Fruit fly (Drosophila melanogaster) whole organism, embryonic: ENCODE measurements around the gene Rad1.

Experiments used
- Asciz ChIP-seq: fragments of 200-800 bp; sonication (Bioruptor generic); optimal IDR thresholded peaks from 2 replicates; lab custom pipeline; 2017; ENCODE audit warnings: missing biosample characterization, mild to moderate bottlenecking, missing genetic modification characterization, missing genetic modification reagents
- Bgb ChIP-seq: fragments of 200-800 bp; sonication (Bioruptor generic); IDR thresholded peaks from 2 replicates; pipeline ENCODE4 v1.3.6; 2022; ENCODE audit warnings: missing biosample characterization, missing genetic modification characterization; ENCODE audit not compliant: partially characterized antibody
- CG10209 ChIP-seq: fragments of 200-800 bp; sonication (Bioruptor generic); optimal IDR thresholded peaks from 3 replicates; lab custom pipeline; 2017; ENCODE audit warnings: missing biosample characterization, mild to moderate bottlenecking, missing genetic modification characterization, missing genetic modification reagents
- CG10366 ChIP-seq: fragments of 200-800 bp; sonication (Bioruptor generic); IDR thresholded peaks from 2 replicates; pipeline ENCODE4 v1.3.6; 2022; ENCODE audit warnings: missing biosample characterization, missing genetic modification characterization
- CG11085 ChIP-seq: fragments of 200-800 bp; sonication (Bioruptor generic); IDR thresholded peaks from 2 replicates; pipeline ENCODE4 v1.3.6; 2022; ENCODE audit warnings: missing biosample characterization, missing genetic modification characterization
- CG12236 ChIP-seq: fragments of 200-800 bp; sonication (Bioruptor generic); optimal IDR thresholded peaks from 2 replicates; lab custom pipeline; 2016; ENCODE audit warnings: missing biosample characterization, missing genetic modification characterization
- CG1233 ChIP-seq: fragments of 200-800 bp; sonication (Bioruptor generic); optimal IDR thresholded peaks from 4 replicates; lab custom pipeline; 2018; ENCODE audit warnings: missing biosample characterization, mild to moderate bottlenecking, missing genetic modification characterization
- CG12659 ChIP-seq: fragments of 200-800 bp; sonication (Bioruptor generic); optimal IDR thresholded peaks from 3 replicates; lab custom pipeline; 2017; ENCODE audit warnings: mild to moderate bottlenecking, missing biosample characterization, missing genetic modification reagents, missing genetic modification characterization
- CG13287 ChIP-seq: fragments of 200-800 bp; sonication (Bioruptor generic); IDR thresholded peaks from 2 replicates; pipeline ENCODE4 v1.3.6; 2022; ENCODE audit warnings: missing biosample characterization, missing genetic modification characterization; ENCODE audit not compliant: partially characterized antibody
- CG13624 ChIP-seq: fragments of 200-800 bp; sonication (Bioruptor generic); optimal IDR thresholded peaks from 2 replicates; lab custom pipeline; 2016; ENCODE audit warnings: missing biosample characterization, missing genetic modification characterization
- CG14965 ChIP-seq: fragments of 200-800 bp; sonication (Bioruptor generic); optimal IDR thresholded peaks from 2 replicates; lab custom pipeline; 2016; ENCODE audit warnings: missing biosample characterization, missing genetic modification characterization, borderline replicate concordance
- CG15269 ChIP-seq: fragments of 200-800 bp; sonication (Bioruptor generic); optimal IDR thresholded peaks from 2 replicates; lab custom pipeline; 2018; ENCODE audit warnings: missing biosample characterization, mild to moderate bottlenecking, missing genetic modification characterization, moderate library complexity
- CG1602 ChIP-seq: fragments of 200-800 bp; sonication (Bioruptor generic); optimal IDR thresholded peaks from 3 replicates; lab custom pipeline; 2016; ENCODE audit warnings: missing biosample characterization, missing genetic modification characterization
- CG17328 ChIP-seq: fragments of 200-800 bp; sonication (Bioruptor generic); IDR thresholded peaks from 2 replicates; pipeline ENCODE4 v1.3.6; 2022; ENCODE audit warnings: missing biosample characterization, missing genetic modification characterization
- CG30403 ChIP-seq: fragments of 200-800 bp; sonication (Bioruptor generic); optimal IDR thresholded peaks from 3 replicates; lab custom pipeline; 2016; ENCODE audit warnings: missing biosample characterization, missing genetic modification characterization
- CG31388 ChIP-seq: fragments of 200-800 bp; sonication (Bioruptor generic); optimal IDR thresholded peaks from 2 replicates; lab custom pipeline; 2016; ENCODE audit warnings: missing biosample characterization, missing genetic modification characterization
- CG4707 ChIP-seq: fragments of 200-800 bp; sonication (Bioruptor generic); optimal IDR thresholded peaks from 2 replicates; lab custom pipeline; 2018; ENCODE audit warnings: missing biosample characterization, mild to moderate bottlenecking, missing genetic modification characterization, moderate library complexity
- CG6854 ChIP-seq: fragments of 200-800 bp; sonication (Bioruptor generic); optimal IDR thresholded peaks from 3 replicates; lab custom pipeline; 2017; ENCODE audit warnings: missing biosample characterization, mild to moderate bottlenecking, missing genetic modification characterization
- CG7271 ChIP-seq: fragments of 200-800 bp; sonication (Bioruptor generic); optimal IDR thresholded peaks from 2 replicates; lab custom pipeline; 2018; ENCODE audit warnings: missing biosample characterization, mild to moderate bottlenecking, missing genetic modification characterization, moderate library complexity
- CG9876 ChIP-seq: fragments of 200-800 bp; sonication (Bioruptor generic); optimal IDR thresholded peaks from 2 replicates; lab custom pipeline; 2016; ENCODE audit warnings: missing biosample characterization, missing genetic modification characterization
- D19B ChIP-seq: fragments of 200-800 bp; sonication (Bioruptor generic); optimal IDR thresholded peaks from 2 replicates; lab custom pipeline; 2017; ENCODE audit warnings: missing biosample characterization, mild to moderate bottlenecking, missing genetic modification characterization
- Doc3 ChIP-seq: fragments of 200-800 bp; sonication (Bioruptor generic); IDR thresholded peaks from 3 replicates; pipeline ENCODE4 v1.3.6; 2022; ENCODE audit warnings: missing biosample characterization, missing genetic modification characterization; ENCODE audit not compliant: partially characterized antibody
- Elba2 ChIP-seq: fragments of 200-800 bp; sonication (Bioruptor generic); optimal IDR thresholded peaks from 3 replicates; lab custom pipeline; 2016; ENCODE audit warnings: missing biosample characterization, missing genetic modification characterization
- H15 ChIP-seq: fragments of 200-800 bp; sonication (Bioruptor generic); IDR thresholded peaks from 3 replicates; pipeline ENCODE4 v1.3.6; 2022; ENCODE audit warnings: missing biosample characterization, missing genetic modification characterization
- HHEX ChIP-seq: fragments of 200-800 bp; sonication (Bioruptor generic); optimal IDR thresholded peaks from 3 replicates; lab custom pipeline; 2017; ENCODE audit warnings: missing biosample characterization, mild to moderate bottlenecking, missing genetic modification characterization, missing genetic modification reagents
- Myb ChIP-seq: fragments of 200-800 bp; sonication (Bioruptor generic); optimal IDR thresholded peaks from 2 replicates; lab custom pipeline; 2016; ENCODE audit warnings: missing biosample characterization, missing genetic modification characterization
- Taf1 ChIP-seq: fragments of 200-800 bp; sonication (Bioruptor generic); IDR thresholded peaks from 2 replicates; pipeline ENCODE4 v1.3.6; 2022; ENCODE audit warnings: missing biosample characterization, missing genetic modification characterization
- Xrp1 ChIP-seq: fragments of 200-800 bp; sonication (Bioruptor generic); IDR thresholded peaks from 2 replicates; pipeline ENCODE4 v1.3.6; 2022; ENCODE audit warnings: missing biosample characterization, missing genetic modification characterization
- abd-A ChIP-seq: fragments of 200-800 bp; sonication (Bioruptor generic); optimal IDR thresholded peaks from 3 replicates; lab custom pipeline; 2019; ENCODE audit warnings: missing biosample characterization, mild to moderate bottlenecking, missing genetic modification characterization, moderate library complexity
- ash1 ChIP-seq: fragments of 200-800 bp; sonication (Bioruptor generic); optimal IDR thresholded peaks from 2 replicates; lab custom pipeline; 2018; ENCODE audit warnings: missing biosample characterization, mild to moderate bottlenecking, missing genetic modification characterization
- chinmo ChIP-seq: fragments of 200-800 bp; sonication (Bioruptor generic); IDR thresholded peaks from 4 replicates; pipeline ENCODE4 v1.3.6; 2022; ENCODE audit warnings: missing biosample characterization, missing genetic modification characterization; ENCODE audit not compliant: partially characterized antibody
- danr ChIP-seq: fragments of 200-800 bp; sonication (Bioruptor generic); IDR thresholded peaks from 2 replicates; pipeline ENCODE4 v1.3.6; 2022; ENCODE audit warnings: missing biosample characterization, missing genetic modification characterization
- dm ChIP-seq: fragments of 200-800 bp; sonication (Bioruptor generic); optimal IDR thresholded peaks from 3 replicates; lab custom pipeline; 2016; ENCODE audit warnings: missing biosample characterization, missing genetic modification characterization
- fd102C ChIP-seq: fragments of 200-800 bp; sonication (Bioruptor generic); optimal IDR thresholded peaks from 2 replicates; lab custom pipeline; 2018; ENCODE audit warnings: missing biosample characterization, mild to moderate bottlenecking, missing genetic modification characterization, moderate library complexity
- inv ChIP-seq: fragments of 200-800 bp; sonication (Bioruptor generic); IDR thresholded peaks from 2 replicates; pipeline ENCODE4 v1.3.6; 2022; ENCODE audit warnings: missing biosample characterization, missing genetic modification characterization; ENCODE audit not compliant: partially characterized antibody
- lbe ChIP-seq: fragments of 200-800 bp; sonication (Bioruptor generic); optimal IDR thresholded peaks from 2 replicates; lab custom pipeline; 2016; ENCODE audit warnings: missing biosample characterization, mild to moderate bottlenecking, missing genetic modification characterization
- lov ChIP-seq, 2 experiments: fragments of 200-800 bp in 1 of 2; fragments of >200 bp in 1 of 2; sonication (Bioruptor generic) in 1 of 2; IDR thresholded peaks in 1 of 2; optimal IDR thresholded peaks in 1 of 2; 2 replicates in 1 of 2; 3 replicates in 1 of 2; pipeline versions ENCODE4 v1.3.6 to Lab custom; 2017 to 2022; ENCODE audit warnings: missing biosample characterization in 1 of 2, missing genetic modification characterization in 1 of 2
- otp ChIP-seq: fragments of 200-800 bp; sonication (Bioruptor generic); IDR thresholded peaks from 3 replicates; pipeline ENCODE4, ENCODE4 v1.3.6; 2022; ENCODE audit warnings: missing biosample characterization, missing genetic modification characterization
- pho ChIP-seq: fragments of 200-800 bp; sonication (Bioruptor generic); optimal IDR thresholded peaks from 2 replicates; lab custom pipeline; 2016; ENCODE audit warnings: missing biosample characterization, missing genetic modification characterization
- ro ChIP-seq: fragments of 200-800 bp; sonication (Bioruptor generic); IDR thresholded peaks from 2 replicates; pipeline ENCODE4 v1.3.6; 2022; ENCODE audit warnings: missing biosample characterization, missing genetic modification characterization
- schlank ChIP-seq: fragments of 200-800 bp; sonication (Bioruptor generic); optimal IDR thresholded peaks from 2 replicates; lab custom pipeline; 2018; ENCODE audit warnings: missing biosample characterization, mild to moderate bottlenecking, missing genetic modification characterization
- shn ChIP-seq: fragments of 200-800 bp; sonication (Bioruptor generic); optimal IDR thresholded peaks from 3 replicates; lab custom pipeline; 2016; ENCODE audit warnings: missing biosample characterization, missing genetic modification characterization
- ssp ChIP-seq: fragments of 200-800 bp; sonication (Bioruptor generic); IDR thresholded peaks from 2 replicates; pipeline ENCODE4 v1.3.6; 2022; ENCODE audit warnings: missing biosample characterization, missing genetic modification characterization
- wek ChIP-seq: fragments of 200-800 bp; sonication (Bioruptor generic); optimal IDR thresholded peaks from 3 replicates; lab custom pipeline; 2018; ENCODE audit warnings: missing biosample characterization, mild to moderate bottlenecking, missing genetic modification characterization, moderate library complexity
- zf30C ChIP-seq: fragments of 200-800 bp; sonication (Bioruptor generic); optimal IDR thresholded peaks from 3 replicates; lab custom pipeline; 2018; ENCODE audit warnings: missing biosample characterization, mild to moderate bottlenecking, missing genetic modification characterization
- zfh2 ChIP-seq: fragments of 200-800 bp; sonication (Bioruptor generic); optimal IDR thresholded peaks from 2 replicates; lab custom pipeline; 2016; ENCODE audit warnings: missing biosample characterization, missing genetic modification characterization

Gene Rad1

dm6 chr2L:2606725-2607124, 31.9 kb upstream of the Rad1 start:
- peak; percentile 1 for TF ChIP-seq D19B
- no peak for TF ChIP-seq lbe (GFP tag; lab: Kevin White, UChicago)
- no peak for TF ChIP-seq fd102C
- TF ChIP-seq, all 482 proteins: peak for 1

dm6 chr2L:2591569-2591968, 16.7 kb upstream of the Rad1 start, which contains the start of gene CG15394:
Gene CG15394, plus strand, starts transcription at chr2L:2591869.
- TF ChIP-seq CG31388 (no peak), H15 (GFP tag; lab: Robert Waterston, UW) (0 out of 3 replicates have a peak, but pooled peaks have one; percentile 26), CG11085 (GFP tag; lab: Robert Waterston, UW) (0 out of 2 replicates have a peak, but pooled peaks have one; percentile 35)

- TF ChIP-seq Doc3 (GFP tag; lab: Robert Waterston, UW) (peak; percentile 39; the same call in 2 of the 3 replicates), lov (optimal IDR thresholded peaks at IDR 0.05; lab: Kevin White, UChicago) (no peak), lov (GFP tag; IDR thresholded peaks at IDR 0.05; lab: Robert Waterston, UW) (no peak), ro (GFP tag; lab: Robert Waterston, UW) (no peak), CG1233 (peak; percentile 6), ssp (no peak), dm (GFP tag; lab: Kevin White, UChicago) (peak; percentile 39), abd-A (tag; lab: Kevin White, UChicago) (no peak), Myb (GFP tag; lab: Kevin White, UChicago) (peak; percentile 66), CG14965 (GFP tag; lab: Kevin White, UChicago) (no peak), CG12236 (GFP tag; lab: Kevin White, UChicago) (no peak), zf30C (peak; percentile 7), chinmo (0 out of 4 replicates have a peak, but pooled peaks have one; percentile 70), CG4707 (GFP tag; lab: Kevin White, UChicago) (no peak), schlank (no peak), CG9876 (GFP tag; lab: Kevin White, UChicago) (peak; percentile 68), Xrp1 (GFP tag; lab: Robert Waterston, UW) (peak; percentile 59), ash1 (GFP tag; lab: Kevin White, UChicago) (no peak), CG12659 (GFP tag; lab: Kevin White, UChicago) (peak; percentile 71), CG13624 (GFP tag; lab: Kevin White, UChicago) (peak; percentile 50), CG6854 (GFP tag; lab: Kevin White, UChicago) (no peak), CG7271 (no peak), HHEX (GFP tag; lab: Kevin White, UChicago) (no peak), pho (GFP tag; lab: Kevin White, UChicago) (peak; percentile 69), CG15269 (tag; lab: Kevin White, UChicago) (no peak), wek (no peak), Elba2 (GFP tag; lab: Kevin White, UChicago) (peak; percentile 57), otp (no peak), Asciz (GFP tag; lab: Kevin White, UChicago) (no peak), Bgb (GFP tag; lab: Robert Waterston, UW) (peak; percentile 86), Taf1 (GFP tag; lab: Robert Waterston, UW) (no peak), inv (GFP tag; lab: Robert Waterston, UW) (peak; percentile 57; the same call in 1 of the 2 replicates), CG13287 (GFP tag; lab: Robert Waterston, UW) (peak; percentile 88), CG17328 (GFP tag; lab: Robert Waterston, UW) (peak; percentile 27; the same call in 1 of the 2 replicates), zfh2 (GFP tag; lab: Kevin White, UChicago) (peak; percentile 71), CG30403 (GFP tag; lab: Kevin White, UChicago) (peak; percentile 53), CG10366 (GFP tag; lab: Robert Waterston, UW) (no peak), CG1602 (GFP tag; lab: Kevin White, UChicago) (peak; percentile 28), shn (GFP tag; lab: Kevin White, UChicago) (peak; percentile 41), danr (GFP tag; lab: Robert Waterston, UW) (no peak), CG10209 (GFP tag; lab: Kevin White, UChicago) (peak; percentile 31)
Observed at dm6 chr2L:2585285-2585684, 10.4 kb upstream of the Rad1 start, which contains the start of gene Drp1. Gene Drp1, minus strand, starts transcription at chr2L:2585430.
